Fruit fly (Drosophila melanogaster): ENCODE measurements around the gene CG7115.
A peak's percentile ranks its signal among the peaks of the same experiment; 100 is the strongest.

Gene CG7115

DNA sequence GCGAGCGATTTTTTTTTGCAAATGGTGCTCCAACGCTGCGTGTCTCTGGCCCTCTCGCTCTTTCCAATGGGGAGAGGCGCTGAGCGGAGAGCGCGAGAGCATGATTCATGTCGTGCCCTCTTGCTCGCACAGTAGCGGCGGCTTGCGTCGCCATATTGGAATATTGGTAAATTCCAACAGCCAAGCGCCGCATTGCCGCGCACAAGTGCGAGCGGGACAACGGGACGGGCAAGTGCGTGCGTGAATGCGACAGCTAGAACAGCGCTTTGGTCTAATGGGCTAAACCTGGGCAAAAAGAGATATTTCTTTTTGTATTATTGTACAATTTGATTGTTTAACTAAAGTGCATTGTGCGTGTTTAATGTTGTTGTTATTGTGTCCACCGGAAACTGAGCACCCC lies 7.3 kb downstream of the CG7115 start (continued):
- peak; percentile 45; the same call in 1 of the 2 replicates for TF ChIP-seq CG3847 (GFP tag; IDR thresholded peaks at IDR 0.05)
- no peak for TF ChIP-seq Dll (GFP tag; IDR thresholded peaks at IDR 0.05; ENCODE audit: partially characterized antibody)
- peak; percentile 16 for TF ChIP-seq MTF-1 (GFP tag; optimal IDR thresholded peaks at IDR 0.05; ENCODE audit: borderline replicate concordance)
- no peak for TF ChIP-seq CG16863 (GFP tag; optimal IDR thresholded peaks at IDR 0.05)
- TF ChIP-seq rib (GFP tag; IDR thresholded peaks at IDR 0.05), result peak; percentile 93
- TF ChIP-seq NFAT (GFP tag; IDR thresholded peaks at IDR 0.05), result peak; percentile 62; the same call in 1 of the 2 replicates
- no peak for TF ChIP-seq CG11696 (GFP tag; IDR thresholded peaks at IDR 0.05)
- TF ChIP-seq ind (GFP tag; optimal IDR thresholded peaks at IDR 0.05), result no peak
- TF ChIP-seq ems (GFP tag; optimal IDR thresholded peaks at IDR 0.05), result no peak
- peak; percentile 51 for TF ChIP-seq CG15514 (GFP tag; optimal IDR thresholded peaks at IDR 0.05)
- peak; percentile 21; the same call in 1 of the 2 replicates for TF ChIP-seq CG9215 (GFP tag; IDR thresholded peaks at IDR 0.05)
- peak; percentile 30 for TF ChIP-seq CG17186 (GFP tag; optimal IDR thresholded peaks at IDR 0.05)
- peak; percentile 19 for TF ChIP-seq cwo (GFP tag; optimal IDR thresholded peaks at IDR 0.05)
- TF ChIP-seq sqz (GFP tag; optimal IDR thresholded peaks at IDR 0.05), result peak; percentile 98
- TF ChIP-seq CG16779 (GFP tag; IDR thresholded peaks at IDR 0.05), result no peak
- TF ChIP-seq CG13624 (GFP tag; optimal IDR thresholded peaks at IDR 0.05), result peak; percentile 38
- no peak for TF ChIP-seq sisA (GFP tag; IDR thresholded peaks at IDR 0.05)
- peak; percentile 97 for TF ChIP-seq YL-1 (GFP tag; optimal IDR thresholded peaks at IDR 0.05)
- peak; percentile 22 for TF ChIP-seq dmrt99B (tag; optimal IDR thresholded peaks at IDR 0.05)
- TF ChIP-seq pho (GFP tag; optimal IDR thresholded peaks at IDR 0.05), result peak; percentile 26
- TF ChIP-seq zf30C (GFP tag; optimal IDR thresholded peaks at IDR 0.05), result peak; percentile 49
- TF ChIP-seq gsb-n (tag; optimal IDR thresholded peaks at IDR 0.05), result no peak
- TF ChIP-seq CG17568 (GFP tag; optimal IDR thresholded peaks at IDR 0.05), result no peak
- TF ChIP-seq CG17385 (GFP tag; optimal IDR thresholded peaks at IDR 0.05), result peak; percentile 13
- no peak for TF ChIP-seq CG7987 (GFP tag; optimal IDR thresholded peaks at IDR 0.05)
- TF ChIP-seq Neu2 (GFP tag; optimal IDR thresholded peaks at IDR 0.05; ENCODE audit: borderline replicate concordance), result peak; percentile 65
- peak; percentile 64 for TF ChIP-seq B-H2 (GFP tag; optimal IDR thresholded peaks at IDR 0.05)
- no peak for TF ChIP-seq CG14710 (tag; optimal IDR thresholded peaks at IDR 0.05)
- TF ChIP-seq Mes4 (GFP tag; optimal IDR thresholded peaks at IDR 0.05), result peak; percentile 54
- TF ChIP-seq CG2116 (GFP tag; optimal IDR thresholded peaks at IDR 0.05), result no peak
- TF ChIP-seq cg (GFP tag; optimal IDR thresholded peaks at IDR 0.05), result peak; percentile 48
- TF ChIP-seq bbx (GFP tag; IDR thresholded peaks at IDR 0.05; ENCODE audit: partially characterized antibody), result peak; percentile 69
- TF ChIP-seq CG2199 (GFP tag; IDR thresholded peaks at IDR 0.05), result 0 out of 3 replicates have a peak, but pooled peaks have one; percentile 43
- TF ChIP-seq Max (GFP tag; optimal IDR thresholded peaks at IDR 0.05), result peak; percentile 29
- peak; percentile 43; the same call in 1 of the 2 replicates for TF ChIP-seq Rfx (GFP tag; IDR thresholded peaks at IDR 0.05)
- peak; percentile 47 for TF ChIP-seq Hand (GFP tag; optimal IDR thresholded peaks at IDR 0.05)
- peak; percentile 51 for TF ChIP-seq gcm2 (GFP tag; optimal IDR thresholded peaks at IDR 0.05)
- TF ChIP-seq kay (GFP tag; optimal IDR thresholded peaks at IDR 0.05), result peak; percentile 93
- TF ChIP-seq en (GFP tag; optimal IDR thresholded peaks at IDR 0.05), result no peak
- peak; percentile 49 for TF ChIP-seq mirr (GFP tag; optimal IDR thresholded peaks at IDR 0.05)
- TF ChIP-seq bigmax (GFP tag; optimal IDR thresholded peaks at IDR 0.05), result peak; percentile 29
- TF ChIP-seq NK7.1 (GFP tag; optimal IDR thresholded peaks at IDR 0.05), result no peak
- TF ChIP-seq scrt (GFP tag; optimal IDR thresholded peaks at IDR 0.05), result peak; percentile 55
- TF ChIP-seq yki (optimal IDR thresholded peaks at IDR 0.05), result peak; percentile 27
- peak; percentile 55 for TF ChIP-seq Deaf1 (tag; optimal IDR thresholded peaks at IDR 0.05)
- TF ChIP-seq pfk (GFP tag; optimal IDR thresholded peaks at IDR 0.05), result peak; percentile 3
- TF ChIP-seq CG17829 (tag; optimal IDR thresholded peaks at IDR 0.05), result peak; percentile 59
- TF ChIP-seq CG6272 (GFP tag; IDR thresholded peaks at IDR 0.05), result peak; percentile 41; the same call in 1 of the 2 replicates
- peak; percentile 31 for TF ChIP-seq jumu (GFP tag; optimal IDR thresholded peaks at IDR 0.05)
- TF ChIP-seq amos (GFP tag; IDR thresholded peaks at IDR 0.05; ENCODE audit: partially characterized antibody), result peak; percentile 57
